Fruit fly (Drosophila melanogaster) whole organism, embryonic: Measurements from ENCODE around the gene CG5191.

ENCODE experiments used
- Adf1 ChIP-seq: fragments of 200-800 bp; sonication (Bioruptor generic); IDR thresholded peaks from 2 replicates; pipeline ENCODE4 v1.3.6; 2022; ENCODE audit warnings: missing biosample characterization, missing genetic modification characterization
- Antp ChIP-seq: fragments of 200-800 bp; sonication (Bioruptor generic); optimal IDR thresholded peaks from 3 replicates; lab custom pipeline; 2016; ENCODE audit warnings: missing biosample characterization, missing genetic modification characterization
- Atf3 ChIP-seq: fragments of 200-800 bp; sonication (Bioruptor generic); optimal IDR thresholded peaks from 3 replicates; lab custom pipeline; 2016; ENCODE audit warnings: missing biosample characterization, missing genetic modification characterization
- CG11398 ChIP-seq: fragments of 200-800 bp; sonication (Bioruptor generic); optimal IDR thresholded peaks from 2 replicates; lab custom pipeline; 2016; ENCODE audit warnings: missing biosample characterization, missing genetic modification characterization
- CG12071 ChIP-seq: fragments of 200-800 bp; sonication (Bioruptor generic); optimal IDR thresholded peaks from 3 replicates; lab custom pipeline; 2018; ENCODE audit warnings: missing biosample characterization, mild to moderate bottlenecking, missing genetic modification characterization
- CG12391 ChIP-seq: fragments of 200-800 bp; sonication (Bioruptor generic); optimal IDR thresholded peaks from 3 replicates; lab custom pipeline; 2018; ENCODE audit warnings: missing biosample characterization, mild to moderate bottlenecking, missing genetic modification characterization, moderate library complexity
- CG12769 ChIP-seq: fragments of 200-800 bp; sonication (Bioruptor generic); optimal IDR thresholded peaks from 2 replicates; lab custom pipeline; 2019; ENCODE audit warnings: missing biosample characterization, mild to moderate bottlenecking, missing genetic modification characterization, moderate library complexity
- CG15073 ChIP-seq: fragments of 200-800 bp; sonication (Bioruptor generic); optimal IDR thresholded peaks from 2 replicates; lab custom pipeline; 2016; ENCODE audit warnings: missing biosample characterization, missing genetic modification characterization
- CG15479 ChIP-seq: fragments of 200-800 bp; sonication (Bioruptor generic); optimal IDR thresholded peaks from 3 replicates; lab custom pipeline; 2019; ENCODE audit warnings: missing biosample characterization, mild to moderate bottlenecking, missing genetic modification characterization, moderate library complexity
- CG1602 ChIP-seq: fragments of 200-800 bp; sonication (Bioruptor generic); optimal IDR thresholded peaks from 3 replicates; lab custom pipeline; 2016; ENCODE audit warnings: missing biosample characterization, missing genetic modification characterization
- CG16863 ChIP-seq: fragments of 200-800 bp; sonication (Bioruptor generic); optimal IDR thresholded peaks from 3 replicates; lab custom pipeline; 2016; ENCODE audit warnings: missing biosample characterization, missing genetic modification characterization
- CG17802 ChIP-seq: fragments of 200-800 bp; sonication (Bioruptor generic); optimal IDR thresholded peaks from 2 replicates; lab custom pipeline; 2018; ENCODE audit warnings: missing biosample characterization, mild to moderate bottlenecking, missing genetic modification characterization, moderate library complexity
- CG18011 ChIP-seq: fragments of 200-800 bp; sonication (Bioruptor generic); optimal IDR thresholded peaks from 2 replicates; lab custom pipeline; 2017; ENCODE audit warnings: missing biosample characterization, missing genetic modification characterization, mild to moderate bottlenecking, moderate library complexity, missing genotype
- CG2712 ChIP-seq: fragments of 200-800 bp; optimal IDR thresholded peaks from 3 replicates; lab custom pipeline; 2019; ENCODE audit warnings: missing biosample characterization, mild to moderate bottlenecking, missing genetic modification characterization, moderate library complexity
- CG30431 ChIP-seq: fragments of 200-800 bp; sonication (Bioruptor generic); optimal IDR thresholded peaks from 2 replicates; lab custom pipeline; 2017; ENCODE audit warnings: missing biosample characterization, missing genetic modification characterization
- CG32532 ChIP-seq: fragments of 200-800 bp; sonication (Bioruptor generic); IDR thresholded peaks from 2 replicates; pipeline ENCODE4 v1.3.6; 2022; ENCODE audit warnings: missing biosample characterization, missing genetic modification characterization
- CG32767 ChIP-seq: fragments of 200-800 bp; sonication (Bioruptor generic); IDR thresholded peaks from 2 replicates; pipeline ENCODE4 v1.3.6; 2022; ENCODE audit warnings: missing biosample characterization, missing genetic modification characterization
- CG34422 ChIP-seq: fragments of 200-800 bp; sonication (Bioruptor generic); IDR thresholded peaks from 3 replicates; pipeline ENCODE4 v1.3.6; 2022; ENCODE audit warnings: missing biosample characterization, missing genetic modification characterization
- CG4424 ChIP-seq: fragments of 200-800 bp; sonication (Bioruptor generic); optimal IDR thresholded peaks from 3 replicates; lab custom pipeline; 2016; ENCODE audit warnings: missing biosample characterization, missing genetic modification characterization
- CG6254 ChIP-seq: fragments of 200-800 bp; sonication (Bioruptor generic); optimal IDR thresholded peaks from 3 replicates; lab custom pipeline; 2017; ENCODE audit warnings: mild to moderate bottlenecking, missing biosample characterization, missing genetic modification reagents, missing genetic modification characterization
- CG6272 ChIP-seq: fragments of 200-800 bp; sonication (Bioruptor generic); IDR thresholded peaks from 2 replicates; pipeline ENCODE4 v1.3.6; 2022; ENCODE audit warnings: missing biosample characterization, missing genetic modification characterization
- CG8290 ChIP-seq, 3 experiments: fragments of 200-800 bp; sonication (Bioruptor generic); optimal IDR thresholded peaks; 2 replicates each; lab custom pipeline; 2016 to 2019; ENCODE audit warnings: missing biosample characterization in 3 of 3, missing genetic modification characterization in 3 of 3, mild to moderate bottlenecking in 2 of 3, moderate library complexity in 1 of 3
- CG8765 ChIP-seq: fragments of 200-800 bp; sonication (Bioruptor generic); IDR thresholded peaks from 2 replicates; pipeline ENCODE4 v1.3.6; 2022; ENCODE audit warnings: missing biosample characterization, missing genetic modification characterization
- CG9876 ChIP-seq: fragments of 200-800 bp; sonication (Bioruptor generic); optimal IDR thresholded peaks from 2 replicates; lab custom pipeline; 2016; ENCODE audit warnings: missing biosample characterization, missing genetic modification characterization
- Camta ChIP-seq: fragments of 200-800 bp; sonication (Bioruptor generic); optimal IDR thresholded peaks from 2 replicates; lab custom pipeline; 2016; ENCODE audit warnings: missing biosample characterization, missing genetic modification characterization
- CkIIα-i1 ChIP-seq: fragments of 200-800 bp; sonication (Bioruptor generic); IDR thresholded peaks from 2 replicates; pipeline ENCODE4 v1.3.6; 2022; ENCODE audit warnings: missing biosample characterization, missing genetic modification characterization
- Dek ChIP-seq: fragments of 200-800 bp; sonication (Bioruptor generic); optimal IDR thresholded peaks from 3 replicates; lab custom pipeline; 2019; ENCODE audit warnings: missing biosample characterization, mild to moderate bottlenecking, missing genetic modification characterization, moderate library complexity
- Dll ChIP-seq: fragments of 200-800 bp; sonication (Bioruptor generic); IDR thresholded peaks from 4 replicates; pipeline ENCODE4 v1.3.6; 2022; ENCODE audit warnings: missing biosample characterization, missing genetic modification characterization; ENCODE audit not compliant: partially characterized antibody
- HHEX ChIP-seq: fragments of 200-800 bp; sonication (Bioruptor generic); optimal IDR thresholded peaks from 3 replicates; lab custom pipeline; 2017; ENCODE audit warnings: missing biosample characterization, mild to moderate bottlenecking, missing genetic modification characterization, missing genetic modification reagents
- Hey ChIP-seq: fragments of 200-800 bp; sonication (Bioruptor generic); optimal IDR thresholded peaks from 3 replicates; lab custom pipeline; 2018; ENCODE audit warnings: missing biosample characterization, mild to moderate bottlenecking, missing genetic modification characterization
- Hr51 ChIP-seq, 2 experiments: fragments of 200-800 bp; sonication (Bioruptor generic); optimal IDR thresholded peaks; 2 replicates in 1 of 2; 3 replicates in 1 of 2; lab custom pipeline; 2016 to 2018; ENCODE audit warnings: missing biosample characterization in 2 of 2, missing genetic modification characterization in 2 of 2, mild to moderate bottlenecking in 1 of 2, moderate library complexity in 1 of 2
- Mes4 ChIP-seq: fragments of 200-800 bp; sonication (Bioruptor generic); optimal IDR thresholded peaks from 2 replicates; lab custom pipeline; 2016; ENCODE audit warnings: missing biosample characterization, missing genetic modification characterization
- NK7.1 ChIP-seq: fragments of 200-800 bp; sonication (Bioruptor generic); optimal IDR thresholded peaks from 3 replicates; lab custom pipeline; 2016; ENCODE audit warnings: missing biosample characterization, missing genetic modification characterization
- Ssrp ChIP-seq: fragments of 200-800 bp; sonication (Bioruptor generic); optimal IDR thresholded peaks from 2 replicates; lab custom pipeline; 2018; ENCODE audit warnings: missing biosample characterization, mild to moderate bottlenecking, missing genetic modification characterization, moderate library complexity
- az2 ChIP-seq: fragments of 200-800 bp; sonication (Bioruptor generic); optimal IDR thresholded peaks from 3 replicates; lab custom pipeline; 2016; ENCODE audit warnings: missing biosample characterization, missing genetic modification characterization
- cato ChIP-seq: fragments of 200-800 bp; sonication (Bioruptor generic); optimal IDR thresholded peaks from 2 replicates; lab custom pipeline; 2016; ENCODE audit warnings: missing biosample characterization, missing genetic modification characterization, borderline replicate concordance
- chm ChIP-seq: fragments of 200-800 bp; sonication (Bioruptor generic); IDR thresholded peaks from 2 replicates; pipeline ENCODE4 v1.3.6; 2022; ENCODE audit warnings: missing biosample characterization, missing genetic modification characterization
- cwo ChIP-seq: fragments of 200-800 bp; sonication (Bioruptor generic); optimal IDR thresholded peaks from 3 replicates; lab custom pipeline; 2017; ENCODE audit warnings: missing biosample characterization, missing genetic modification characterization, mild to moderate bottlenecking, moderate library complexity, missing genetic modification reagents
- hb ChIP-seq: fragments of 200-800 bp; sonication (Bioruptor generic); IDR thresholded peaks from 3 replicates; pipeline ENCODE4 v1.3.6; 2022; ENCODE audit warnings: missing biosample characterization, missing genetic modification characterization; ENCODE audit not compliant: partially characterized antibody
- insv ChIP-seq, 2 experiments: fragments of 200-800 bp; sonication (Bioruptor generic); optimal IDR thresholded peaks; 3 replicates each; lab custom pipeline; 2016 to 2018; ENCODE audit warnings: missing biosample characterization in 2 of 2, missing genetic modification characterization in 2 of 2
- jumu ChIP-seq: fragments of 200-800 bp; sonication (Bioruptor generic); optimal IDR thresholded peaks from 3 replicates; lab custom pipeline; 2016; ENCODE audit warnings: missing biosample characterization, missing genetic modification characterization
- pnt ChIP-seq: fragments of 200-800 bp; sonication (Bioruptor generic); optimal IDR thresholded peaks from 3 replicates; lab custom pipeline; 2016; ENCODE audit warnings: missing biosample characterization, missing genetic modification characterization
- pros ChIP-seq: fragments of 200-800 bp; sonication (Bioruptor generic); optimal IDR thresholded peaks from 3 replicates; lab custom pipeline; 2019; ENCODE audit warnings: missing biosample characterization, mild to moderate bottlenecking, missing genetic modification characterization, moderate library complexity
- salm ChIP-seq: fragments of 200-800 bp; sonication (Bioruptor generic); optimal IDR thresholded peaks from 2 replicates; lab custom pipeline; 2018; ENCODE audit warnings: missing biosample characterization, mild to moderate bottlenecking, missing genetic modification characterization
- seq ChIP-seq: fragments of 200-800 bp; sonication (Bioruptor generic); IDR thresholded peaks from 2 replicates; pipeline ENCODE4 v1.3.6; 2022; ENCODE audit warnings: missing biosample characterization, missing genetic modification characterization
- stc ChIP-seq: fragments of 200-800 bp; sonication (Bioruptor generic); IDR thresholded peaks from 2 replicates; pipeline ENCODE4 v1.3.6; 2022; ENCODE audit warnings: missing biosample characterization, missing genetic modification characterization
- ttk ChIP-seq: fragments of 200-800 bp; sonication (Bioruptor generic); IDR thresholded peaks from 2 replicates; pipeline ENCODE4 v2.1.2; 2022; ENCODE audit warnings: missing biosample characterization, missing genetic modification characterization
- usp ChIP-seq: fragments of >200 bp; optimal IDR thresholded peaks from 2 replicates; lab custom pipeline; 2017; ENCODE audit warnings: missing biosample characterization, missing genetic modification characterization

Gene CG5191

DNA sequence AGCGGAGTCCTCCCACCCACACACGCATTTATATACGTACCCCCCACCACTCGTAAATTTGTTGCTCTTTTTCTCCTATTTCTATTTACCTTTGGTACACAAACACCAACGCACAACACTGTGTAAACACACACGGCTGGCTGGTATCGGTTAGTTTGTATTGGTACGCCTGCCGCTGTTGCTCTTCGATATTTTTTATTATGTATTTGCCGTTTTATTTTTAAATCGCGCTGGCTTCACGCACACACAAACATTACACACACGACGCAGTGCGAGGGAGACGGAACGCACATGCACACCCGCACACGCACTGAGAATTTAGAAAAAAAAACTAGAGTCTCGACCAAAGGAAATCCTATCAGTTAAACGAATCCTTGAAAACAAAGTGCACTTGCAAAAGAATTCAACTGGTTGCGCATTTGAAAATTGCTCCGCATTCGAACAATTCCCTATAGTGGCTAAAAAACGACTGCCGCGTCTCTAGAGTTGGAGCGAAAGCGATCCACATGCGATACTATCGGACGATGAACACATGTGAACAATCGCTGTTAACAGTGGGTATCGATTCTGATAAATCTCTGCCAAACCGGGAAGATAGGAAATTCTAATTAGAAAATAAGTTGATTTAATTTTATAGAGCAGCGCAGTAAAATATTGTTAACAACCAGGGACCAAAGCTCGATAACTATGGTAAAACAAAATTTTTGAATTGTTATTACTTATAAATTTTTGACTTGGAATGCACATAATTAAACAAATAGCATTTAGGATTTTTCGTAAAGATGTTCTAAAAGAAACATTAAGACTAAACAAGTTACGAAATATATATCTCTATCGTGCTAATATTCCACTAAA lies 9.8 kb upstream of the CG5191 start (continued):
- TF ChIP-seq pnt (GFP tag; lab: Kevin White, UChicago): peak; percentile 30
- TF ChIP-seq CG32532 (GFP tag; lab: Robert Waterston, UW): peak; percentile 28
- TF ChIP-seq insv (GFP tag; optimal IDR thresholded peaks at IDR 0.05; lab: Kevin White, UChicago): peak; percentile 72 to 96
- TF ChIP-seq Adf1 (GFP tag; lab: Robert Waterston, UW): peak; percentile 33; the same call in 1 of the 2 replicates
- TF ChIP-seq CG8765 (GFP tag; lab: Robert Waterston, UW): no peak
- TF ChIP-seq usp (GFP tag; lab: Kevin White, UChicago): no peak
- no peak for TF ChIP-seq ttk (GFP tag; lab: Robert Waterston, UW)
- TF ChIP-seq CG6254: peak; percentile 69
- TF ChIP-seq CG1602 (GFP tag; lab: Kevin White, UChicago): no peak
- TF ChIP-seq chm (GFP tag; lab: Robert Waterston, UW): peak; percentile 85
- no peak for TF ChIP-seq CG15073 (GFP tag; lab: Kevin White, UChicago)
- TF ChIP-seq CG16863 (GFP tag; lab: Kevin White, UChicago): peak; percentile 61
- TF ChIP-seq Hr51 (GFP tag; optimal IDR thresholded peaks at IDR 0.05; lab: Kevin White, UChicago): peak; percentile 28 to 44
- TF ChIP-seq CG17802 (tag; lab: Kevin White, UChicago): peak; percentile 47
- TF ChIP-seq az2 (GFP tag; lab: Kevin White, UChicago): no peak
- TF ChIP-seq CG18011 (GFP tag; lab: Kevin White, UChicago): peak; percentile 61
- peak; percentile 62; the same call in 1 of the 2 replicates for TF ChIP-seq seq (GFP tag; lab: Robert Waterston, UW)
- TF ChIP-seq CG4424 (GFP tag; lab: Kevin White, UChicago): no peak
- TF ChIP-seq Dek: peak; percentile 58
- TF ChIP-seq Camta (GFP tag; lab: Kevin White, UChicago): peak; percentile 31
- TF ChIP-seq Ssrp (tag; lab: Kevin White, UChicago): no peak
- TF ChIP-seq cwo (GFP tag; lab: Kevin White, UChicago): peak; percentile 68
- TF ChIP-seq Atf3 (GFP tag; lab: Kevin White, UChicago): peak; percentile 0
- TF ChIP-seq Hey (tag; lab: Kevin White, UChicago): peak; percentile 91
- TF ChIP-seq CG15479 (GFP tag; lab: Kevin White, UChicago): peak; percentile 95
- peak; percentile 84 for TF ChIP-seq CG12769 (tag; lab: Kevin White, UChicago)
- TF ChIP-seq CG6272 (GFP tag; lab: Robert Waterston, UW): 0 out of 2 replicates have a peak, but pooled peaks have one; percentile 32
- TF ChIP-seq CG12071 (GFP tag; lab: Kevin White, UChicago): peak; percentile 96
- no peak for TF ChIP-seq CkIIα-i1 (GFP tag; lab: Robert Waterston, UW)
- TF ChIP-seq CG32767 (GFP tag; lab: Robert Waterston, UW): peak; percentile 54; the same call in 1 of the 2 replicates
- peak; percentile 52; the same call in 1 of the 3 replicates for TF ChIP-seq CG34422
- peak; percentile 57 for TF ChIP-seq Mes4
- no peak for TF ChIP-seq Antp (GFP tag; lab: Kevin White, UChicago)
- peak; percentile 4 for TF ChIP-seq NK7.1 (GFP tag; lab: Kevin White, UChicago)
- TF ChIP-seq cato (GFP tag; lab: Kevin White, UChicago): no peak
- peak; percentile 90 for TF ChIP-seq HHEX (GFP tag; lab: Kevin White, UChicago)
- peak; percentile 12 for TF ChIP-seq jumu
- peak; percentile 1 for TF ChIP-seq CG12391 (tag; lab: Kevin White, UChicago)
- peak; percentile 96 for TF ChIP-seq hb (GFP tag; lab: Robert Waterston, UW)
- peak; percentile 69 for TF ChIP-seq salm (tag; lab: Kevin White, UChicago)
- no peak for TF ChIP-seq CG8290 (GFP tag; optimal IDR thresholded peaks at IDR 0.05; lab: Kevin White, UChicago)
- peak; percentile 92 to 96 for TF ChIP-seq CG8290 (tag; optimal IDR thresholded peaks at IDR 0.05; lab: Kevin White, UChicago)
- TF ChIP-seq pros: peak; percentile 32
- peak; percentile 17 for TF ChIP-seq CG30431 (GFP tag; lab: Kevin White, UChicago)
- TF ChIP-seq CG9876 (GFP tag; lab: Kevin White, UChicago): peak; percentile 38
- peak; percentile 84; the same call in 3 of the 4 replicates for TF ChIP-seq Dll (GFP tag; lab: Robert Waterston, UW)
- TF ChIP-seq CG11398 (GFP tag; lab: Kevin White, UChicago): peak; percentile 57
- TF ChIP-seq CG2712: peak; percentile 40
- peak; percentile 69; the same call in 1 of the 2 replicates for TF ChIP-seq stc (GFP tag; lab: Robert Waterston, UW)
